Worm (Caenorhabditis elegans) whole organism, L4/young adult: Measurements from ENCODE around the gene C45B2.2.

Experiments
- W03F9.2 ChIP-seq: fragments of 150-350 bp; optimal IDR thresholded peaks from 2 replicates; lab custom pipeline; 2014; ENCODE audit warnings: missing biosample characterization, missing genetic modification characterization
- dao-5 ChIP-seq: sonication (generic microtip); optimal IDR thresholded peaks from 2 replicates; lab custom pipeline; 2016; ENCODE audit warnings: missing genotype, missing genetic modification characterization, moderate library complexity, missing compliant biosample characterization
- him-1 ChIP-seq: sonication (generic microtip); optimal IDR thresholded peaks from 2 replicates; lab custom pipeline; 2016; ENCODE audit warnings: missing genotype, missing genetic modification reagents, missing genetic modification characterization, missing compliant biosample characterization

- TF ChIP-seq dao-5 (tag; lab: Kevin White, UChicago) (no peak), him-1 (no peak), W03F9.2 (tag; lab: Kevin White, UChicago) (no peak)
These were observed 8.5 kb downstream of the C45B2.2 start, which contains the start of gene C15H9.5 for ce11 chrX:6093046-6093445.
